Fruit fly (Drosophila melanogaster) whole organism, embryonic: ENCODE measurements around the gene fan.

Experiments used
- Adf1 ChIP-seq: fragments of 200-800 bp; sonication (Bioruptor generic); IDR thresholded peaks from 2 replicates; pipeline ENCODE4 v1.3.6; 2022; ENCODE audit warnings: missing biosample characterization, missing genetic modification characterization
- Atf6 ChIP-seq: fragments of 200-800 bp; sonication (Bioruptor generic); IDR thresholded peaks from 2 replicates; pipeline ENCODE4 v1.3.6; 2022; ENCODE audit warnings: missing biosample characterization, missing genetic modification characterization
- CG10147 ChIP-seq: fragments of 200-800 bp; sonication (Bioruptor generic); optimal IDR thresholded peaks from 2 replicates; lab custom pipeline; 2019; ENCODE audit warnings: missing biosample characterization, mild to moderate bottlenecking, missing genetic modification characterization, moderate library complexity
- CG11456 ChIP-seq: fragments of 200-800 bp; sonication (Bioruptor generic); IDR thresholded peaks from 3 replicates; pipeline ENCODE4 v1.3.6; 2022; ENCODE audit warnings: missing biosample characterization, missing genetic modification characterization
- CG12744 ChIP-seq: fragments of 200-800 bp; sonication (Bioruptor generic); optimal IDR thresholded peaks from 2 replicates; lab custom pipeline; 2016; ENCODE audit warnings: missing biosample characterization, missing genetic modification characterization
- CG12942 ChIP-seq: fragments of 200-800 bp; sonication (Bioruptor generic); optimal IDR thresholded peaks from 3 replicates; lab custom pipeline; 2016; ENCODE audit warnings: missing biosample characterization, missing genetic modification characterization
- CG13123 ChIP-seq: fragments of 200-800 bp; sonication (Bioruptor generic); optimal IDR thresholded peaks from 2 replicates; lab custom pipeline; 2016; ENCODE audit warnings: missing biosample characterization, missing genetic modification characterization
- CG13296 ChIP-seq: fragments of 200-800 bp; sonication (Bioruptor generic); optimal IDR thresholded peaks from 3 replicates; lab custom pipeline; 2018; ENCODE audit warnings: missing biosample characterization, mild to moderate bottlenecking, missing genetic modification characterization
- CG1602 ChIP-seq: fragments of 200-800 bp; sonication (Bioruptor generic); optimal IDR thresholded peaks from 3 replicates; lab custom pipeline; 2016; ENCODE audit warnings: missing biosample characterization, missing genetic modification characterization
- CG17186 ChIP-seq: fragments of 200-800 bp; sonication (Bioruptor generic); optimal IDR thresholded peaks from 3 replicates; lab custom pipeline; 2017; ENCODE audit warnings: missing biosample characterization, missing genetic modification reagents, missing genetic modification characterization
- CG17612 ChIP-seq: fragments of 200-800 bp; sonication (Bioruptor generic); IDR thresholded peaks from 2 replicates; pipeline ENCODE4 v1.3.6; 2022; ENCODE audit warnings: missing biosample characterization, missing genetic modification characterization
- CG2199 ChIP-seq: fragments of 200-800 bp; sonication (Bioruptor generic); IDR thresholded peaks from 3 replicates; pipeline ENCODE4 v1.3.6; 2022; ENCODE audit warnings: missing biosample characterization, missing genetic modification characterization
- CG31365 ChIP-seq: fragments of 200-800 bp; sonication (Bioruptor generic); optimal IDR thresholded peaks from 2 replicates; lab custom pipeline; 2018; ENCODE audit warnings: missing biosample characterization, mild to moderate bottlenecking, missing genetic modification characterization
- CG6683 ChIP-seq: fragments of 200-800 bp; sonication (Bioruptor generic); optimal IDR thresholded peaks from 2 replicates; lab custom pipeline; 2017; ENCODE audit warnings: missing biosample characterization, mild to moderate bottlenecking, missing genetic modification characterization, missing genetic modification reagents
- CG6765 ChIP-seq: fragments of 200-800 bp; sonication (Bioruptor generic); optimal IDR thresholded peaks from 3 replicates; lab custom pipeline; 2017; ENCODE audit warnings: missing biosample characterization, mild to moderate bottlenecking, missing genetic modification characterization
- CG9609 ChIP-seq: fragments of 200-800 bp; sonication (Bioruptor generic); optimal IDR thresholded peaks from 3 replicates; lab custom pipeline; 2016; ENCODE audit warnings: missing biosample characterization, missing genetic modification characterization
- Dad ChIP-seq: fragments of 200-800 bp; sonication (Bioruptor generic); optimal IDR thresholded peaks from 3 replicates; lab custom pipeline; 2016; ENCODE audit warnings: missing biosample characterization, missing genetic modification characterization
- Dip2 ChIP-seq: fragments of 200-800 bp; sonication (Bioruptor generic); IDR thresholded peaks from 2 replicates; pipeline ENCODE4 v1.3.6; 2022; ENCODE audit warnings: missing biosample characterization, missing genetic modification characterization
- Fer3 ChIP-seq: fragments of 200-800 bp; sonication (Bioruptor generic); optimal IDR thresholded peaks from 2 replicates; lab custom pipeline; 2018; ENCODE audit warnings: missing biosample characterization, mild to moderate bottlenecking, missing genetic modification characterization, moderate library complexity
- Gug ChIP-seq: fragments of 200-800 bp; sonication (Bioruptor generic); IDR thresholded peaks from 4 replicates; pipeline ENCODE4 v1.3.6; 2022; ENCODE audit warnings: missing biosample characterization, missing genetic modification characterization
- H15 ChIP-seq: fragments of 200-800 bp; sonication (Bioruptor generic); IDR thresholded peaks from 3 replicates; pipeline ENCODE4 v1.3.6; 2022; ENCODE audit warnings: missing biosample characterization, missing genetic modification characterization
- Hand ChIP-seq: fragments of 200-800 bp; sonication (Bioruptor generic); optimal IDR thresholded peaks from 2 replicates; lab custom pipeline; 2017; ENCODE audit warnings: mild to moderate bottlenecking, missing biosample characterization, missing genetic modification reagents, missing genetic modification characterization
- Kr ChIP-seq: fragments of 200-800 bp; sonication (Bioruptor generic); optimal IDR thresholded peaks from 2 replicates; lab custom pipeline; 2017; ENCODE audit warnings: missing biosample characterization, mild to moderate bottlenecking, missing genetic modification characterization
- Meics ChIP-seq: fragments of 200-800 bp; sonication (Bioruptor generic); optimal IDR thresholded peaks from 2 replicates; lab custom pipeline; 2017; ENCODE audit warnings: missing biosample characterization, mild to moderate bottlenecking, missing genetic modification characterization
- NC2β ChIP-seq: fragments of 200-800 bp; sonication (Bioruptor generic); optimal IDR thresholded peaks from 2 replicates; lab custom pipeline; 2016; ENCODE audit warnings: missing biosample characterization, missing genetic modification characterization
- NK7.1 ChIP-seq: fragments of 200-800 bp; sonication (Bioruptor generic); optimal IDR thresholded peaks from 3 replicates; lab custom pipeline; 2016; ENCODE audit warnings: missing biosample characterization, missing genetic modification characterization
- Pdp1 ChIP-seq, 2 experiments: fragments of 200-800 bp; sonication (Bioruptor generic); optimal IDR thresholded peaks; 3 replicates each; lab custom pipeline; 2016; ENCODE audit warnings: missing biosample characterization in 2 of 2, missing genetic modification characterization in 2 of 2, mild to moderate bottlenecking in 1 of 2, moderate library complexity in 1 of 2
- Sin3A ChIP-seq: fragments of >200 bp; optimal IDR thresholded peaks from 2 replicates; lab custom pipeline; 2018
- az2 ChIP-seq: fragments of 200-800 bp; sonication (Bioruptor generic); optimal IDR thresholded peaks from 3 replicates; lab custom pipeline; 2016; ENCODE audit warnings: missing biosample characterization, missing genetic modification characterization
- dmrt99B ChIP-seq: fragments of 200-800 bp; sonication (Bioruptor generic); optimal IDR thresholded peaks from 2 replicates; lab custom pipeline; 2018; ENCODE audit warnings: missing biosample characterization, mild to moderate bottlenecking, missing genetic modification characterization, moderate library complexity
- ewg ChIP-seq: fragments of 200-800 bp; sonication (Bioruptor generic); optimal IDR thresholded peaks from 3 replicates; lab custom pipeline; 2017; ENCODE audit warnings: mild to moderate bottlenecking, missing biosample characterization, missing genetic modification reagents, missing genetic modification characterization
- fd96Cb ChIP-seq: fragments of 200-800 bp; sonication (Bioruptor generic); optimal IDR thresholded peaks from 2 replicates; lab custom pipeline; 2018; ENCODE audit warnings: missing biosample characterization, mild to moderate bottlenecking, missing genetic modification characterization, moderate library complexity
- fu2 ChIP-seq: fragments of 200-800 bp; sonication (Bioruptor generic); optimal IDR thresholded peaks from 2 replicates; lab custom pipeline; 2016; ENCODE audit warnings: missing biosample characterization, missing genetic modification characterization
- grau ChIP-seq: fragments of 200-800 bp; optimal IDR thresholded peaks from 3 replicates; lab custom pipeline; 2019; ENCODE audit warnings: missing biosample characterization, mild to moderate bottlenecking, missing genetic modification characterization, moderate library complexity
- ham ChIP-seq: fragments of 200-800 bp; sonication (Bioruptor generic); IDR thresholded peaks from 2 replicates; pipeline ENCODE4 v1.3.6; 2022; ENCODE audit warnings: missing biosample characterization, missing genetic modification characterization
- lilli ChIP-seq: fragments of 200-800 bp; sonication (Bioruptor generic); optimal IDR thresholded peaks from 3 replicates; lab custom pipeline; 2016; ENCODE audit warnings: missing biosample characterization, missing genetic modification characterization
- nerfin-1 ChIP-seq: fragments of 200-800 bp; sonication (Bioruptor generic); optimal IDR thresholded peaks from 3 replicates; lab custom pipeline; 2019; ENCODE audit warnings: missing biosample characterization, mild to moderate bottlenecking, missing genetic modification characterization, moderate library complexity
- pfk ChIP-seq: fragments of 200-800 bp; sonication (Bioruptor generic); optimal IDR thresholded peaks from 2 replicates; lab custom pipeline; 2018; ENCODE audit warnings: missing biosample characterization, mild to moderate bottlenecking, missing genetic modification characterization, moderate library complexity
- pita ChIP-seq: fragments of 200-800 bp; sonication (Bioruptor generic); optimal IDR thresholded peaks from 2 replicates; lab custom pipeline; 2017; ENCODE audit warnings: missing biosample characterization, mild to moderate bottlenecking, missing genetic modification characterization
- repo ChIP-seq: fragments of 200-800 bp; sonication (Bioruptor generic); optimal IDR thresholded peaks from 2 replicates; lab custom pipeline; 2016; ENCODE audit warnings: missing biosample characterization, missing genetic modification characterization
- sc ChIP-seq, 3 experiments: fragments of >200 bp in 2 of 3; fragments of 200-800 bp in 1 of 3; sonication (Bioruptor generic) in 1 of 3; optimal IDR thresholded peaks; 2 replicates in 2 of 3; 3 replicates in 1 of 3; lab custom pipeline; 2017; ENCODE audit warnings: mild to moderate bottlenecking in 1 of 3, missing biosample characterization in 1 of 3, missing genetic modification characterization in 1 of 3, missing genetic modification reagents in 1 of 3
- sens-2 ChIP-seq: fragments of 200-800 bp; sonication (Bioruptor generic); IDR thresholded peaks from 2 replicates; pipeline ENCODE4 v1.3.6; 2022; ENCODE audit warnings: missing biosample characterization, missing genetic modification characterization
- seq ChIP-seq: fragments of 200-800 bp; sonication (Bioruptor generic); IDR thresholded peaks from 2 replicates; pipeline ENCODE4 v1.3.6; 2022; ENCODE audit warnings: missing biosample characterization, missing genetic modification characterization
- sisA ChIP-seq: fragments of 200-800 bp; sonication (Bioruptor generic); IDR thresholded peaks from 2 replicates; pipeline ENCODE4 v1.3.6; 2022; ENCODE audit warnings: missing biosample characterization, missing genetic modification characterization
- so ChIP-seq: fragments of 200-800 bp; sonication (Bioruptor generic); IDR thresholded peaks from 3 replicates; pipeline ENCODE4 v1.3.6; 2022; ENCODE audit warnings: missing biosample characterization, missing genetic modification characterization
- tin ChIP-seq: fragments of 200-800 bp; sonication (Bioruptor generic); optimal IDR thresholded peaks from 3 replicates; lab custom pipeline; 2016; ENCODE audit warnings: missing biosample characterization, missing genetic modification characterization
- tll ChIP-seq, 2 experiments: fragments of 200-800 bp in 1 of 2; fragments of >200 bp in 1 of 2; sonication (Bioruptor generic) in 1 of 2; optimal IDR thresholded peaks; 2 replicates each; lab custom pipeline; 2017 to 2019; ENCODE audit warnings: missing biosample characterization in 2 of 2, missing genetic modification characterization in 2 of 2, mild to moderate bottlenecking in 1 of 2, moderate library complexity in 1 of 2
- tna ChIP-seq: fragments of 200-800 bp; sonication (Bioruptor generic); IDR thresholded peaks from 2 replicates; pipeline ENCODE4 v1.3.6; 2022; ENCODE audit warnings: missing biosample characterization, missing genetic modification characterization; ENCODE audit not compliant: partially characterized antibody
- toy ChIP-seq: fragments of 200-800 bp; sonication (Bioruptor generic); IDR thresholded peaks from 2 replicates; pipeline ENCODE4 v1.3.6; 2022; ENCODE audit warnings: missing biosample characterization, missing genetic modification characterization
- trem ChIP-seq: fragments of 200-800 bp; optimal IDR thresholded peaks from 3 replicates; lab custom pipeline; 2019; ENCODE audit warnings: missing biosample characterization, mild to moderate bottlenecking, missing genetic modification characterization, moderate library complexity
- tx ChIP-seq: fragments of 200-800 bp; sonication (Bioruptor generic); optimal IDR thresholded peaks from 2 replicates; lab custom pipeline; 2016; ENCODE audit warnings: missing biosample characterization, missing genetic modification characterization

fan gene

dm6 chr3L:8096106-8096558 lies 12.8 kb upstream of the fan start (continued):
- TF ChIP-seq CG17612 (GFP tag; lab: Robert Waterston, UW): peak; percentile 88
- TF ChIP-seq Gug (GFP tag; lab: Robert Waterston, UW): peak; percentile 92; the same call in 3 of the 4 replicates
- peak; percentile 98 for TF ChIP-seq Fer3 (tag; lab: Kevin White, UChicago)
- TF ChIP-seq NK7.1 (GFP tag; lab: Kevin White, UChicago): peak; percentile 78
- TF ChIP-seq fd96Cb (tag; lab: Kevin White, UChicago): peak; percentile 80
- peak; percentile 96 for TF ChIP-seq lilli (GFP tag; lab: Kevin White, UChicago)
- TF ChIP-seq nerfin-1 (tag; lab: Kevin White, UChicago): peak; percentile 65
- TF ChIP-seq ewg: peak; percentile 82
- peak; percentile 73 for TF ChIP-seq fu2
- TF ChIP-seq Kr (GFP tag; lab: Kevin White, UChicago): no peak
- peak; percentile 36 for TF ChIP-seq NC2β (GFP tag; lab: Kevin White, UChicago)
- peak; percentile 95 for TF ChIP-seq CG11456 (GFP tag; lab: Robert Waterston, UW)
- peak; percentile 89 for TF ChIP-seq sisA
- peak; percentile 59 for TF ChIP-seq Dip2 (GFP tag; lab: Robert Waterston, UW)
- TF ChIP-seq toy (GFP tag; lab: Robert Waterston, UW): peak; percentile 89
- peak; percentile 78 to 88 for TF ChIP-seq Pdp1 (GFP tag; optimal IDR thresholded peaks at IDR 0.05; lab: Kevin White, UChicago)
- no peak; the same call in 2 of the 3 replicates for TF ChIP-seq CG2199 (GFP tag; lab: Robert Waterston, UW)
- peak; percentile 96 for TF ChIP-seq so (GFP tag; lab: Robert Waterston, UW)
- TF ChIP-seq tll (GFP tag; optimal IDR thresholded peaks at IDR 0.05; lab: Kevin White, UChicago): no peak
- peak; percentile 76 for TF ChIP-seq CG13123 (GFP tag; lab: Kevin White, UChicago)
- TF ChIP-seq repo: peak; percentile 56
- peak; percentile 84 for TF ChIP-seq Dad (GFP tag; lab: Kevin White, UChicago)
- peak; percentile 97 for TF ChIP-seq Adf1
- TF ChIP-seq Meics: peak; percentile 98
- peak; percentile 98 for TF ChIP-seq Atf6
- TF ChIP-seq CG17186: no peak
- TF ChIP-seq CG6683 (GFP tag; lab: Kevin White, UChicago): peak; percentile 94
- TF ChIP-seq tx: peak; percentile 72
- no peak for TF ChIP-seq pita (GFP tag; lab: Kevin White, UChicago)
- TF ChIP-seq ham: peak; percentile 93
- TF ChIP-seq tin (GFP tag; lab: Kevin White, UChicago): peak; percentile 90
- peak; percentile 89 for TF ChIP-seq CG1602 (GFP tag; lab: Kevin White, UChicago)
- TF ChIP-seq CG9609: peak; percentile 74
- no peak for TF ChIP-seq tna (GFP tag; lab: Robert Waterston, UW)
- TF ChIP-seq H15: peak; percentile 85
- TF ChIP-seq CG10147 (GFP tag; lab: Kevin White, UChicago): peak; percentile 98
- peak; percentile 46 for TF ChIP-seq CG31365
- peak; percentile 97 for TF ChIP-seq Hand (GFP tag; lab: Kevin White, UChicago)
- peak; percentile 68 for TF ChIP-seq sens-2 (GFP tag; lab: Robert Waterston, UW)
- TF ChIP-seq Sin3A: no peak
- peak; percentile 97 for TF ChIP-seq CG13296 (GFP tag; lab: Kevin White, UChicago)
- no peak for TF ChIP-seq pfk (GFP tag; lab: Kevin White, UChicago)
- peak; percentile 93 for TF ChIP-seq az2 (GFP tag; lab: Kevin White, UChicago)
- peak; percentile 96 for TF ChIP-seq dmrt99B (tag; lab: Kevin White, UChicago)
- TF ChIP-seq CG12744: peak; percentile 75
- peak; percentile 97 for TF ChIP-seq seq (GFP tag; lab: Robert Waterston, UW)
- no peak for TF ChIP-seq trem (tag; lab: Kevin White, UChicago)
- peak; percentile 90 for TF ChIP-seq CG12942 (GFP tag; lab: Kevin White, UChicago)
- TF ChIP-seq sc (optimal IDR thresholded peaks at IDR 0.05; lab: Kevin White, UChicago): no peak
- peak; percentile 64 for TF ChIP-seq sc (GFP tag; optimal IDR thresholded peaks at IDR 0.05; lab: Kevin White, UChicago)
- TF ChIP-seq CG6765 (GFP tag; lab: Kevin White, UChicago): peak; percentile 95
- TF ChIP-seq grau (tag; lab: Kevin White, UChicago): peak; percentile 97
